Worm (Caenorhabditis elegans) whole organism, L1 larva: ENCODE measurements around the gene F25F2.1.

Experiments
- C34B4.2 ChIP-seq: sonication (generic microtip); optimal IDR thresholded peaks from 2 replicates; lab custom pipeline; 2017; ENCODE audit warnings: mild to moderate bottlenecking, missing genetic modification characterization, missing compliant biosample characterization
- aha-1 ChIP-seq: fragments of 150-350 bp; optimal IDR thresholded peaks from 2 replicates; lab custom pipeline; 2014; ENCODE audit warnings: missing biosample characterization, missing genetic modification characterization
- ces-1 ChIP-seq: fragments of 150-350 bp; optimal IDR thresholded peaks from 2 replicates; lab custom pipeline; 2014; ENCODE audit warnings: missing biosample characterization, missing genetic modification reagents, missing genetic modification characterization
- elt-3 ChIP-seq, 6 experiments: fragments of 150-350 bp in 1 of 6; sonication (generic microtip); optimal IDR thresholded peaks; 2 replicates each; lab custom pipeline; 2017 to 2018; ENCODE audit warnings: missing biosample characterization in 6 of 6, missing genetic modification characterization in 6 of 6, inconsistent platforms in 1 of 6
- lin-35 ChIP-seq, 2 experiments: fragments of 150-350 bp; optimal IDR thresholded peaks; 2 replicates each; lab custom pipeline; 2014; ENCODE audit warnings: missing biosample characterization in 2 of 2, missing genetic modification characterization in 2 of 2, missing genetic modification reagents in 2 of 2
- nhr-11 ChIP-seq: fragments of 150-350 bp; optimal IDR thresholded peaks from 2 replicates; lab custom pipeline; 2014; ENCODE audit warnings: missing biosample characterization, missing genetic modification characterization
- nhr-237 ChIP-seq: fragments of 150-350 bp; optimal IDR thresholded peaks from 2 replicates; lab custom pipeline; 2014; ENCODE audit warnings: missing biosample characterization, missing genetic modification characterization
- nhr-77 ChIP-seq: fragments of 150-350 bp; optimal IDR thresholded peaks from 2 replicates; lab custom pipeline; 2014; ENCODE audit warnings: missing biosample characterization, missing genetic modification characterization
- skn-1 ChIP-seq: fragments of 150-350 bp; optimal IDR thresholded peaks from 2 replicates; lab custom pipeline; 2014; ENCODE audit warnings: missing biosample characterization, missing genetic modification characterization
- sox-4 ChIP-seq: sonication (generic microtip); optimal IDR thresholded peaks from 2 replicates; lab custom pipeline; 2016; ENCODE audit warnings: missing genetic modification characterization, missing compliant biosample characterization
- unc-30 ChIP-seq: sonication (generic microtip); optimal IDR thresholded peaks from 2 replicates; lab custom pipeline; 2017; ENCODE audit warnings: missing biosample characterization, missing genetic modification characterization
- unc-62 ChIP-seq: fragments of 150-350 bp; optimal IDR thresholded peaks from 2 replicates; lab custom pipeline; 2014; ENCODE audit warnings: missing biosample characterization, missing genetic modification reagents, missing genetic modification characterization
- zag-1 ChIP-seq: fragments of 150-350 bp; optimal IDR thresholded peaks from 2 replicates; lab custom pipeline; 2014; ENCODE audit warnings: missing biosample characterization, missing genetic modification characterization
- ztf-4 ChIP-seq: fragments of 150-350 bp; optimal IDR thresholded peaks from 2 replicates; lab custom pipeline; 2014; ENCODE audit warnings: missing biosample characterization, missing genetic modification characterization

DNA sequence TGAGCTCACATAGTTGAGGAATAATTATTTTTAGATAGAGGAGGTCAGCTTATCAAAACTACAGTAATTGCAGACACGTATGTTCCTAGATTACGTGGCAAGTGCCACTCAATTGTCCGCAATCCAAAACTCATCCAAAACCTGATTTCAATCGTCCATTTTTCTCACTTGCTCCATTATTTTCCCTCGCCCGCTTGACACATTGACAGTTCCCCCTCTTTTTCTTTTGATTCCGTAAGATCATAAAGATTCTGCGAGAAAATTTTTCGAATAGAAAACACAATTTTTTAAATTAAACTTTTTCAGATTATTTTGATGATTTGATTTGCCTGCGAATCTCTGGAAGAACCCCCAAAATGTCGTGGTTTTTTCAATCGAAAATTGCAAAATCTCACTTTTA, 40.1 kb downstream of the F25F2.1 start, which contains the start of gene M88.4:
- no peak for TF ChIP-seq unc-62 (GFP tag; lab: Kevin White, UChicago)
- TF ChIP-seq zag-1 (tag; lab: Kevin White, UChicago) = no peak
- TF ChIP-seq ztf-4 = no peak
- TF ChIP-seq sox-4 (tag; lab: Kevin White, UChicago) = no peak
- no peak for TF ChIP-seq ces-1
- no peak for TF ChIP-seq aha-1 (tag; lab: Kevin White, UChicago)
- TF ChIP-seq lin-35 (GFP tag; optimal IDR thresholded peaks at IDR 0.05; lab: Kevin White, UChicago) = no peak
- no peak for TF ChIP-seq unc-30 (tag; lab: Kevin White, UChicago)
- TF ChIP-seq nhr-77 = no peak
- no peak for TF ChIP-seq elt-3 (tag; optimal IDR thresholded peaks at IDR 0.05; lab: Kevin White, UChicago)
- no peak for TF ChIP-seq nhr-11 (tag; lab: Kevin White, UChicago)
- TF ChIP-seq skn-1 (tag; lab: Kevin White, UChicago) = no peak
- no peak for TF ChIP-seq C34B4.2
- TF ChIP-seq nhr-237 (tag; lab: Kevin White, UChicago) = no peak
